Worm (Caenorhabditis elegans) whole organism, young adult: ENCODE data around the gene lin-36.

ENCODE experiments used
- F49E8.2 ChIP-seq: sonication (generic microtip); optimal IDR thresholded peaks from 3 replicates; lab custom pipeline; 2017; ENCODE audit warnings: missing genetic modification characterization, mild to moderate bottlenecking, missing compliant biosample characterization, antibody characterized with exemption, moderate library complexity; ENCODE audit not compliant: insufficient read depth
- T26A5.8 ChIP-seq: sonication (generic microtip); optimal IDR thresholded peaks from 2 replicates; lab custom pipeline; 2016; ENCODE audit warnings: missing genetic modification characterization, missing compliant biosample characterization
- Y53F4B.3 ChIP-seq: fragments of 200-800 bp; sonication (Bioruptor generic); IDR thresholded peaks from 2 replicates; pipeline ENCODE4 v1.3.6; 2022; ENCODE audit warnings: missing genetic modification reagents, missing genetic modification characterization, missing compliant biosample characterization
- ama-1 ChIP-seq, 3 experiments: fragments of 150-350 bp in 1 of 3; sonication (generic microtip) in 2 of 3; optimal IDR thresholded peaks; 2 replicates each; lab custom pipeline; 2014 to 2018; ENCODE audit warnings: missing biosample characterization in 2 of 3, missing genetic modification characterization in 2 of 3, missing genetic modification reagents in 2 of 3
- egrh-3 ChIP-seq: fragments of 200-800 bp; sonication (Bioruptor generic); IDR thresholded peaks from 2 replicates; pipeline ENCODE4 v1.3.6; 2022; ENCODE audit warnings: missing genetic modification reagents, missing genetic modification characterization, missing compliant biosample characterization
- hlh-26 ChIP-seq: fragments of 200-800 bp; sonication (Bioruptor generic); conservative IDR thresholded peaks from 2 replicates; pipeline ENCODE4 v1.3.6; 2022; ENCODE audit warnings: missing genetic modification reagents, missing genetic modification characterization, missing compliant biosample characterization
- lsy-27 ChIP-seq: sonication (generic microtip); optimal IDR thresholded peaks from 2 replicates; lab custom pipeline; 2017; ENCODE audit warnings: missing genetic modification characterization, mild to moderate bottlenecking, missing compliant biosample characterization, antibody characterized with exemption, missing genotype, borderline replicate concordance; ENCODE audit not compliant: insufficient read depth
- rcor-1 ChIP-seq: fragments of 200-800 bp; sonication (Bioruptor generic); IDR thresholded peaks from 2 replicates; pipeline ENCODE4 v1.3.6; 2022; ENCODE audit warnings: missing genetic modification reagents, missing genetic modification characterization, missing compliant biosample characterization
- rec-8 ChIP-seq, 2 experiments: sonication (generic microtip); optimal IDR thresholded peaks; 2 replicates each; lab custom pipeline; 2016; ENCODE audit warnings: mild to moderate bottlenecking in 2 of 2, missing genetic modification characterization in 2 of 2, missing genetic modification reagents in 2 of 2, missing genotype in 2 of 2, missing biosample characterization in 1 of 2, missing compliant biosample characterization in 1 of 2, moderate library complexity in 1 of 2
- repo-1 ChIP-seq: sonication (generic microtip); optimal IDR thresholded peaks from 2 replicates; lab custom pipeline; 2017; ENCODE audit warnings: mild to moderate bottlenecking, missing genetic modification characterization, missing compliant biosample characterization
- unc-130 ChIP-seq: sonication (generic microtip); optimal IDR thresholded peaks from 2 replicates; lab custom pipeline; 2016; ENCODE audit warnings: missing genetic modification reagents, missing genetic modification characterization, missing compliant biosample characterization
- zim-3 ChIP-seq: sonication (generic microtip); optimal IDR thresholded peaks from 2 replicates; lab custom pipeline; 2017; ENCODE audit warnings: mild to moderate bottlenecking, missing genetic modification characterization, moderate library complexity, missing compliant biosample characterization

- no peak for TF ChIP-seq ama-1 (optimal IDR thresholded peaks at IDR 0.05; lab: Kevin White, UChicago)
- no peak for TF ChIP-seq ama-1 (GFP tag; optimal IDR thresholded peaks at IDR 0.05; lab: Kevin White, UChicago)
- no peak for TF ChIP-seq T26A5.8 (tag; lab: Kevin White, UChicago)
- no peak for TF ChIP-seq rcor-1
- TF ChIP-seq unc-130 = no peak
- no peak for TF ChIP-seq egrh-3 (GFP tag; lab: Robert Waterston, UW)
- TF ChIP-seq hlh-26 = no peak
- TF ChIP-seq Y53F4B.3 = no peak
- TF ChIP-seq zim-3 (tag; lab: Kevin White, UChicago) = no peak
- no peak for TF ChIP-seq repo-1 (tag; lab: Kevin White, UChicago)
- TF ChIP-seq rec-8 (tag; optimal IDR thresholded peaks at IDR 0.05; lab: Kevin White, UChicago) = no peak
- TF ChIP-seq F49E8.2 = no peak
- TF ChIP-seq lsy-27 (tag; lab: Kevin White, UChicago) = no peak
These were observed 10.3 kb downstream of the lin-36 start, which contains the start of gene cit-1.2 for ce11 chrIII:8010260-8010822.
